Worm (Caenorhabditis elegans) whole organism, L1 larva: ENCODE measurements around the gene erd-2.2.

Experiments
- C04F5.9 ChIP-seq: sonication (generic microtip); optimal IDR thresholded peaks from 2 replicates; lab custom pipeline; 2016; ENCODE audit warnings: missing genetic modification characterization, missing compliant biosample characterization
- C16A3.4 ChIP-seq: fragments of 150-350 bp; optimal IDR thresholded peaks from 2 replicates; lab custom pipeline; 2014; ENCODE audit warnings: missing biosample characterization, missing genetic modification characterization
- Y116A8C.19 ChIP-seq: sonication (generic microtip); optimal IDR thresholded peaks from 2 replicates; lab custom pipeline; 2016; ENCODE audit warnings: missing compliant biosample characterization, missing genetic modification characterization, borderline replicate concordance
- alr-1 ChIP-seq: fragments of 200-800 bp; sonication (Bioruptor generic); optimal IDR thresholded peaks from 2 replicates; lab custom pipeline; 2018; ENCODE audit warnings: borderline replicate concordance, mild to moderate bottlenecking, missing genetic modification characterization, missing compliant biosample characterization
- ama-1 ChIP-seq: fragments of 150-350 bp; optimal IDR thresholded peaks from 2 replicates; lab custom pipeline; 2014
- blmp-1 ChIP-seq: fragments of 150-350 bp; optimal IDR thresholded peaks from 2 replicates; lab custom pipeline; 2014; ENCODE audit warnings: missing biosample characterization, missing genetic modification characterization
- ceh-90 ChIP-seq: sonication (generic microtip); optimal IDR thresholded peaks from 2 replicates; lab custom pipeline; 2016; ENCODE audit warnings: missing genetic modification characterization, missing compliant biosample characterization
- dpl-1 ChIP-seq, 3 experiments: fragments of 150-350 bp in 2 of 3; sonication (generic microtip) in 1 of 3; optimal IDR thresholded peaks; 2 replicates each; lab custom pipeline; 2014 to 2017; ENCODE audit warnings: missing biosample characterization in 3 of 3, missing genetic modification characterization in 3 of 3, missing genetic modification reagents in 3 of 3
- efl-1 ChIP-seq, 4 experiments: fragments of 150-350 bp; optimal IDR thresholded peaks in 3 of 4; peaks in 1 of 4; 1 replicate in 1 of 4; 2 replicates in 3 of 4; lab custom pipeline; 2014; ENCODE audit warnings: missing biosample characterization in 2 of 4, missing genetic modification characterization in 2 of 4, missing genetic modification reagents in 2 of 4
- efl-3 ChIP-seq: fragments of 200-800 bp; sonication (Bioruptor generic); optimal IDR thresholded peaks from 2 replicates; lab custom pipeline; 2018; ENCODE audit warnings: mild to moderate bottlenecking, missing genetic modification characterization, missing compliant biosample characterization
- elt-2 ChIP-seq: sonication (generic microtip); optimal IDR thresholded peaks from 2 replicates; lab custom pipeline; 2016; ENCODE audit warnings: missing genetic modification characterization, mild to moderate bottlenecking, inconsistent platforms, missing compliant biosample characterization, missing genetic modification reagents
- ets-5 ChIP-seq: fragments of 200-800 bp; sonication (Bioruptor generic); IDR thresholded peaks from 2 replicates; pipeline ENCODE4 v1.3.6; 2022; ENCODE audit warnings: missing genetic modification characterization, missing compliant biosample characterization
- fkh-10 ChIP-seq: sonication (generic microtip); optimal IDR thresholded peaks from 2 replicates; lab custom pipeline; 2017; ENCODE audit warnings: missing biosample characterization, missing genetic modification reagents, missing genetic modification characterization
- fos-1 ChIP-seq: fragments of 150-350 bp; optimal IDR thresholded peaks from 2 replicates; lab custom pipeline; 2014; ENCODE audit warnings: missing biosample characterization, missing genetic modification characterization
- grh-1 ChIP-seq: fragments of 200-800 bp; sonication (Bioruptor generic); IDR thresholded peaks from 2 replicates; pipeline ENCODE4 v1.3.6; 2022; ENCODE audit warnings: missing genetic modification reagents, missing genetic modification characterization, missing compliant biosample characterization
- hlh-17 ChIP-seq: fragments of 200-800 bp; sonication (Bioruptor generic); optimal IDR thresholded peaks from 2 replicates; lab custom pipeline; 2018; ENCODE audit warnings: missing genetic modification characterization, mild to moderate bottlenecking, missing compliant biosample characterization, moderate library complexity, borderline replicate concordance
- hlh-4 ChIP-seq: sonication (generic microtip); optimal IDR thresholded peaks from 2 replicates; lab custom pipeline; 2016; ENCODE audit warnings: mild to moderate bottlenecking, missing genetic modification characterization, missing compliant biosample characterization
- irx-1 ChIP-seq: sonication (generic microtip); optimal IDR thresholded peaks from 2 replicates; lab custom pipeline; 2016; ENCODE audit warnings: missing genetic modification characterization, missing compliant biosample characterization
- jun-1 ChIP-seq: fragments of 150-350 bp; optimal IDR thresholded peaks from 2 replicates; lab custom pipeline; 2014; ENCODE audit warnings: missing biosample characterization, missing genetic modification reagents, missing genetic modification characterization
- lin-13 ChIP-seq: fragments of 150-350 bp; optimal IDR thresholded peaks from 2 replicates; lab custom pipeline; 2014; ENCODE audit warnings: missing biosample characterization, missing genetic modification reagents, missing genetic modification characterization
- lin-14 ChIP-seq: fragments of 200-800 bp; sonication (Bioruptor generic); optimal IDR thresholded peaks from 2 replicates; lab custom pipeline; 2018; ENCODE audit warnings: mild to moderate bottlenecking, missing genetic modification characterization, moderate library complexity, missing compliant biosample characterization
- lin-15B ChIP-seq: fragments of 150-350 bp; sonication (generic microtip); optimal IDR thresholded peaks from 3 replicates; lab custom pipeline; 2014; ENCODE audit warnings: missing biosample characterization, missing genetic modification characterization
- lin-35 ChIP-seq, 2 experiments: fragments of 150-350 bp; optimal IDR thresholded peaks; 2 replicates each; lab custom pipeline; 2014; ENCODE audit warnings: missing biosample characterization in 2 of 2, missing genetic modification characterization in 2 of 2, missing genetic modification reagents in 2 of 2
- lin-39 ChIP-seq: fragments of 150-350 bp; optimal IDR thresholded peaks from 2 replicates; lab custom pipeline; 2014; ENCODE audit warnings: missing biosample characterization, missing genetic modification reagents, missing genetic modification characterization
- lir-3 ChIP-seq: sonication (generic microtip); optimal IDR thresholded peaks from 2 replicates; lab custom pipeline; 2016; ENCODE audit warnings: mild to moderate bottlenecking, missing genetic modification characterization, moderate library complexity, missing compliant biosample characterization; ENCODE audit not compliant: poor library complexity
- lsy-2 ChIP-seq, 2 experiments: fragments of 150-350 bp; optimal IDR thresholded peaks; 2 replicates each; lab custom pipeline; 2014; ENCODE audit warnings: missing biosample characterization in 2 of 2, missing genetic modification characterization in 2 of 2
- nhr-11 ChIP-seq: fragments of 150-350 bp; optimal IDR thresholded peaks from 2 replicates; lab custom pipeline; 2014; ENCODE audit warnings: missing biosample characterization, missing genetic modification characterization
- nhr-19 ChIP-seq: fragments of 200-800 bp; sonication (Bioruptor generic); conservative IDR thresholded peaks from 2 replicates; pipeline ENCODE4 v1.3.6; 2022; ENCODE audit warnings: missing genetic modification characterization, missing compliant biosample characterization
- nhr-237 ChIP-seq: fragments of 150-350 bp; optimal IDR thresholded peaks from 2 replicates; lab custom pipeline; 2014; ENCODE audit warnings: missing biosample characterization, missing genetic modification characterization
- nhr-28 ChIP-seq: fragments of 150-350 bp; optimal IDR thresholded peaks from 2 replicates; lab custom pipeline; 2014; ENCODE audit warnings: missing biosample characterization, missing genetic modification characterization
- nhr-47 ChIP-seq: sonication (generic microtip); optimal IDR thresholded peaks from 2 replicates; lab custom pipeline; 2016; ENCODE audit warnings: mild to moderate bottlenecking, missing genetic modification characterization, moderate library complexity, missing compliant biosample characterization
- nhr-71 ChIP-seq: sonication (generic microtip); optimal IDR thresholded peaks from 2 replicates; lab custom pipeline; 2016; ENCODE audit warnings: mild to moderate bottlenecking, missing genetic modification characterization, moderate library complexity, missing compliant biosample characterization
- nhr-76 ChIP-seq: sonication (generic microtip); optimal IDR thresholded peaks from 2 replicates; lab custom pipeline; 2017; ENCODE audit warnings: missing biosample characterization, missing genetic modification characterization
- nhr-77 ChIP-seq: fragments of 150-350 bp; optimal IDR thresholded peaks from 2 replicates; lab custom pipeline; 2014; ENCODE audit warnings: missing biosample characterization, missing genetic modification characterization
- nhr-84 ChIP-seq: sonication (generic microtip); optimal IDR thresholded peaks from 2 replicates; lab custom pipeline; 2017; ENCODE audit warnings: missing biosample characterization, missing genetic modification characterization
- nhr-85 ChIP-seq: sonication (generic microtip); peaks from one replicate; lab custom pipeline; 2016; ENCODE audit warnings: missing genetic modification characterization, inconsistent platforms, missing compliant biosample characterization
- pax-3 ChIP-seq: fragments of 200-800 bp; sonication (Bioruptor generic); optimal IDR thresholded peaks from 2 replicates; lab custom pipeline; 2018; ENCODE audit warnings: mild to moderate bottlenecking, missing genetic modification characterization, moderate library complexity, missing compliant biosample characterization
- snpc-4 ChIP-seq: fragments of 150-350 bp; optimal IDR thresholded peaks from 2 replicates; lab custom pipeline; 2014; ENCODE audit warnings: missing biosample characterization, missing genetic modification characterization
- snu-23 ChIP-seq: sonication (generic microtip); optimal IDR thresholded peaks from 2 replicates; lab custom pipeline; 2016; ENCODE audit warnings: missing genetic modification characterization, missing compliant biosample characterization
- sox-4 ChIP-seq: sonication (generic microtip); optimal IDR thresholded peaks from 2 replicates; lab custom pipeline; 2016; ENCODE audit warnings: missing genetic modification characterization, missing compliant biosample characterization
- sup-37 ChIP-seq: fragments of 200-800 bp; sonication (Bioruptor generic); optimal IDR thresholded peaks from 2 replicates; lab custom pipeline; 2018; ENCODE audit warnings: mild to moderate bottlenecking, missing genetic modification characterization, missing compliant biosample characterization
- tbx-2 ChIP-seq: sonication (generic microtip); optimal IDR thresholded peaks from 2 replicates; lab custom pipeline; 2016; ENCODE audit warnings: missing genetic modification characterization, missing compliant biosample characterization
- tlp-1 ChIP-seq: fragments of 150-350 bp; optimal IDR thresholded peaks from 2 replicates; lab custom pipeline; 2014; ENCODE audit warnings: missing biosample characterization, missing genetic modification characterization
- unc-30 ChIP-seq: sonication (generic microtip); optimal IDR thresholded peaks from 2 replicates; lab custom pipeline; 2017; ENCODE audit warnings: missing biosample characterization, missing genetic modification characterization
- unc-86 ChIP-seq: sonication (generic microtip); optimal IDR thresholded peaks from 2 replicates; lab custom pipeline; 2016; ENCODE audit warnings: missing genetic modification characterization, missing compliant biosample characterization
- unc-98 ChIP-seq: fragments of 200-800 bp; sonication (Bioruptor generic); IDR thresholded peaks from 2 replicates; pipeline ENCODE4 v1.3.6; 2022; ENCODE audit warnings: missing genetic modification characterization, missing compliant biosample characterization
- zag-1 ChIP-seq: fragments of 150-350 bp; optimal IDR thresholded peaks from 2 replicates; lab custom pipeline; 2014; ENCODE audit warnings: missing biosample characterization, missing genetic modification characterization
- zip-4 ChIP-seq: fragments of 200-800 bp; sonication (Bioruptor generic); optimal IDR thresholded peaks from 2 replicates; lab custom pipeline; 2018; ENCODE audit warnings: mild to moderate bottlenecking, missing genetic modification characterization, moderate library complexity, missing compliant biosample characterization
- ztf-4 ChIP-seq: fragments of 150-350 bp; optimal IDR thresholded peaks from 2 replicates; lab custom pipeline; 2014; ENCODE audit warnings: missing biosample characterization, missing genetic modification characterization

erd-2.2 gene

ce11 chrIII:5878215-5878614 is 28.6 kb upstream of the erd-2.2 start, which contains the start of the genes mig-21 and F01F1.2:
Gene mig-21, minus strand, starts transcription at chrIII:5878380.
Gene F01F1.2, plus strand, starts transcription at chrIII:5878554.
- TF ChIP-seq jun-1 (tag; lab: Kevin White, UChicago): no peak
- no peak for TF ChIP-seq nhr-85 (tag; lab: Kevin White, UChicago)
- peak; percentile 96 for TF ChIP-seq blmp-1 (tag; lab: Kevin White, UChicago)
- TF ChIP-seq dpl-1 (GFP tag; optimal IDR thresholded peaks at IDR 0.05; lab: Kevin White, UChicago): peak in 1 of 3 experiments; percentile 16
- peak in 1 of 2 experiments; percentile 87 for TF ChIP-seq lsy-2 (tag; optimal IDR thresholded peaks at IDR 0.05; lab: Kevin White, UChicago)
- no peak for TF ChIP-seq efl-1 (optimal IDR thresholded peaks at IDR 0.05; lab: Kevin White, UChicago)
- TF ChIP-seq efl-1 (GFP tag; optimal IDR thresholded peaks at IDR 0.05 in 1 of 2; lab: Kevin White, UChicago): peak in 1 of 2 experiments; percentile 82

- TF ChIP-seq ama-1 (lab: Kevin White, UChicago) (peak; percentile 23), lin-13 (GFP tag; lab: Kevin White, UChicago) (no peak), lin-35 (GFP tag; optimal IDR thresholded peaks at IDR 0.05; lab: Kevin White, UChicago) (peak; percentile 14 to 44), sup-37 (GFP tag; lab: Kevin White, UChicago) (no peak), C04F5.9 (no peak), tbx-2 (no peak), alr-1 (tag; lab: Kevin White, UChicago) (no peak), lin-14 (GFP tag; lab: Kevin White, UChicago) (peak; percentile 14), snpc-4 (tag; lab: Kevin White, UChicago) (no peak), grh-1 (GFP tag; lab: Robert Waterston, UW) (no peak), nhr-47 (peak; percentile 35), ceh-90 (tag; lab: Kevin White, UChicago) (no peak), hlh-4 (no peak), ztf-4 (tag; lab: Kevin White, UChicago) (no peak), nhr-11 (tag; lab: Kevin White, UChicago) (no peak), nhr-84 (tag; lab: Kevin White, UChicago) (no peak), C16A3.4 (peak; percentile 33), nhr-28 (no peak), elt-2 (no peak), blmp-1 (tag; lab: Kevin White, UChicago) (peak; percentile 54), lir-3 (tag; lab: Kevin White, UChicago) (no peak), unc-30 (tag; lab: Kevin White, UChicago) (no peak), snu-23 (GFP tag; lab: Kevin White, UChicago) (peak; percentile 27), nhr-19 (GFP tag; lab: Robert Waterston, UW) (no peak), unc-98 (no peak), unc-86 (tag; lab: Kevin White, UChicago) (no peak), nhr-76 (tag; lab: Kevin White, UChicago) (no peak), nhr-237 (no peak), irx-1 (tag; lab: Kevin White, UChicago) (no peak), lin-39 (no peak), Y116A8C.19 (tag; lab: Kevin White, UChicago) (no peak), tlp-1 (tag; lab: Kevin White, UChicago) (no peak), sox-4 (tag; lab: Kevin White, UChicago) (no peak), pax-3 (no peak), efl-3 (no peak), ets-5 (GFP tag; lab: Robert Waterston, UW) (no peak), zip-4 (no peak), fos-1 (tag; lab: Kevin White, UChicago) (no peak), nhr-71 (tag; lab: Kevin White, UChicago) (peak; percentile 44), zag-1 (tag; lab: Kevin White, UChicago) (no peak), hlh-17 (GFP tag; lab: Kevin White, UChicago) (no peak), nhr-77 (tag; lab: Kevin White, UChicago) (no peak), fkh-10 (GFP tag; lab: Kevin White, UChicago) (no peak), nhr-85 (tag; lab: Kevin White, UChicago) (no peak), efl-1 (optimal IDR thresholded peaks at IDR 0.05; lab: Kevin White, UChicago) (peak; percentile 27 to 28), efl-1 (GFP tag; optimal IDR thresholded peaks at IDR 0.05 in 1 of 2; lab: Kevin White, UChicago) (peak; percentile 32 to 95), lin-15B (tag; lab: Kevin White, UChicago) (no peak)
These were observed 27.4 kb upstream of the erd-2.2 start, which contains the start of gene hpo-10 for ce11 chrIII:5879291-5879968. Gene hpo-10, plus strand, starts transcription at chrIII:5879489.
